Fruit fly (Drosophila melanogaster) whole organism, embryonic: ENCODE results near the gene CG10508.
A peak's percentile ranks its signal among the peaks of the same experiment; 100 is the strongest.

Source experiments
- Hr39 ChIP-seq: fragments of >200 bp; optimal IDR thresholded peaks from 2 replicates; lab custom pipeline; 2017
- Sry-δ ChIP-seq: fragments of 200-800 bp; sonication (Bioruptor generic); optimal IDR thresholded peaks from 2 replicates; lab custom pipeline; 2016; ENCODE audit warnings: missing biosample characterization, missing genetic modification characterization
- lab ChIP-seq: fragments of 200-800 bp; sonication (Bioruptor generic); optimal IDR thresholded peaks from 3 replicates; lab custom pipeline; 2017; ENCODE audit warnings: missing biosample characterization, missing genetic modification characterization, mild to moderate bottlenecking, moderate library complexity, missing genetic modification reagents
- mld ChIP-seq: fragments of 200-800 bp; sonication (Bioruptor generic); IDR thresholded peaks from 3 replicates; pipeline ENCODE4 v1.3.6; 2022; ENCODE audit warnings: missing biosample characterization, missing genetic modification characterization; ENCODE audit not compliant: partially characterized antibody
- run ChIP-seq: fragments of 200-800 bp; sonication (Bioruptor generic); optimal IDR thresholded peaks from 3 replicates; lab custom pipeline; 2018; ENCODE audit warnings: missing biosample characterization, mild to moderate bottlenecking, missing genetic modification characterization
- stc ChIP-seq: fragments of 200-800 bp; sonication (Bioruptor generic); IDR thresholded peaks from 2 replicates; pipeline ENCODE4 v1.3.6; 2022; ENCODE audit warnings: missing biosample characterization, missing genetic modification characterization
- ttk ChIP-seq: fragments of 200-800 bp; sonication (Bioruptor generic); IDR thresholded peaks from 2 replicates; pipeline ENCODE4 v2.1.2; 2022; ENCODE audit warnings: missing biosample characterization, missing genetic modification characterization
- zen2 ChIP-seq: fragments of 200-800 bp; sonication (Bioruptor generic); IDR thresholded peaks from 3 replicates; pipeline ENCODE4 v1.3.6; 2022; ENCODE audit warnings: missing biosample characterization, missing genetic modification characterization; ENCODE audit not compliant: partially characterized antibody

DNA sequence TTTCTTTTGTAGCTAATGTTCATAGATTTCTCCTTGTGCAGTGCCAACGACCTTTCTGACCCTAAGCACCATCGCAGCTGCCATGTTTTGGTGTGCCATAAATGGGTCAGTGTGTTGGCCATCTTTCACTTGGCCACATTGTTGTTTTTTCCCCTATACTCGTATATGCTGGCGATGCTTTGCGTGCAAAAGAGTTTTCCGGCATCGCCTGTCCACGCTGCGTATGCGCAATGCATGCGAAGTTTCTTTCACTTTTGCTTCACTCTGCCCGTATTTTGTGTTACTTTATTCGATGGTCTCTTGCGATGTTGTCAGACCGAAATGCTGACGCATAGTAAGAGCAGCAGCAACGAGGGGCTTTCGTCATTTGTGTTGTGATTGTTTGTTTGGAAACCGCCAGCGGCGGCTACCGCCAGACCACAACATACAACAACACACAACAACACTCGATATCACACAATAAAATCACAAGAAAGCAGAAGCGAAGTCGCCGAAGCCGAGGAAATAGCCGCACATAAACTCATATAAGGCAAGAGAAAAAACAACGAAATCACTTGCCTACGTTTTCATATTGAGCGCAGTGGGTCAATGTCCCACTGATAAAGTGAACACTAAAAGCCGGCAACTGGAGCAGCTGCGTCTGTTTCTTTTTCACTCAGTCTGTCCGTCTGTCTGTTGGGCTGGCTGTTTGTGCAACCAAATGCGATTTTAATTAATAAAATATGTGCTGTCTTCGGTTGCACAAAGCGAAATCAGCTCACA is 51.6 kb downstream of the CG10508 start:
- TF ChIP-seq run (tag; lab: Kevin White, UChicago) (peak; percentile 61), stc (GFP tag; lab: Robert Waterston, UW) (no peak), Hr39 (no peak), mld (GFP tag; lab: Robert Waterston, UW) (no peak), zen2 (GFP tag; lab: Robert Waterston, UW) (no peak), lab (no peak), Sry-δ (GFP tag; lab: Kevin White, UChicago) (no peak), ttk (no peak)
